Fruit fly (Drosophila melanogaster): ENCODE results near the gene Scgbeta.

- TF ChIP-seq psq (optimal IDR thresholded peaks at IDR 0.05) (no peak), EcR (GFP tag; optimal IDR thresholded peaks at IDR 0.05) (no peak), pan (optimal IDR thresholded peaks at IDR 0.05) (no peak), usp (GFP tag; optimal IDR thresholded peaks at IDR 0.05) (no peak)
Observed at dm6 chr3R:12408160-12408559, 14.1 kb downstream of the Scgbeta start, which contains the start of gene CG5196.
